Worm (Caenorhabditis elegans): ENCODE results near the gene F22E5.21.
"Not testable (repeated sequence)": the region's sequence is repeated elsewhere in the genome, so short reads cannot be mapped to it uniquely, and the experiment has no call there.

The F22E5.21 gene

ce11 chrII:2639401-2640088 lies 2.3 kb upstream of the F22E5.21 start, which contains the start of gene F22E5.8:
F22E5.8 (plus strand) TSS chrII:2640038.
- TF ChIP-seq elt-1, nhr-76, daf-12 (tag; optimal IDR thresholded peaks at IDR 0.05): not testable (repeated sequence)

ce11 chrII:2638062-2638461 lies 803 bp upstream of the F22E5.21 start, which contains the start of gene F22E5.9:
F22E5.9 (plus strand) TSS chrII:2638388.
- TF ChIP-seq R02D3.7 (tag; optimal IDR thresholded peaks at IDR 0.05): no peak
- TF ChIP-seq skn-1 (tag; optimal IDR thresholded peaks at IDR 0.05): peak; percentile 52
- TF ChIP-seq pha-4 (tag; optimal IDR thresholded peaks at IDR 0.05): peak; percentile 32
- no peak for TF ChIP-seq hmg-11 (tag; optimal IDR thresholded peaks at IDR 0.05)
- no peak for TF ChIP-seq lsy-12 (tag; optimal IDR thresholded peaks at IDR 0.05)

ce11 chrII:2631169-2631568 lies 6.1 kb downstream of the F22E5.21 start, which contains the start of gene D2062.1:
D2062.1 (plus strand) TSS chrII:2631469.
- TF ChIP-seq nhr-237 (tag; optimal IDR thresholded peaks at IDR 0.05) (no peak), unc-39 (tag; optimal IDR thresholded peaks at IDR 0.05) (no peak), jun-1 (tag; optimal IDR thresholded peaks at IDR 0.05) (no peak), R02D3.7 (tag; optimal IDR thresholded peaks at IDR 0.05) (no peak), nhr-11 (tag; optimal IDR thresholded peaks at IDR 0.05) (no peak)

DNA sequence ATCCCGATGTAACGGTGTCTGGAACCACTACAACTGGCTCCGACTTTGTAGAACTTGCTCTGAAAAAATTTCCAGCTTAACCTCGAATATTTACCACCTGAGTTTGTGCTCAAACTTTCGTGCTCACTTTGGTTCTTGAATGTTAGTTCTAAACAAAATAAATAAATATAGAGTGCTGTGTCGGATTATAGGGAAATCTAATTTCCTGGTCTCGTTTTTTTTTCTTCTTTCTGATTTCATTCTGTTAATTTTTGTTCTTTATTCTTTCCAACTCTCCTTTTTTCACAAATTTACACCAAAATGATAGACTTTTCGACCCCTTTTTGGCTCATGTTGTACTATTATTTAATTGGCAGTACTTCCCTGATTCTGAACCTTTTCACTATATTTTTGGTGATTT lies 8.0 kb downstream of the F22E5.21 start, which contains the start of gene sri-37:
sri-37 (plus strand) TSS at position 301 of the 400 bp plus-strand sequence.
- TF ChIP-seq nhr-76 (tag; optimal IDR thresholded peaks at IDR 0.05) (no peak), lin-39 (tag; optimal IDR thresholded peaks at IDR 0.05) (no peak), mml-1 (tag; optimal IDR thresholded peaks at IDR 0.05) (no peak)

ce11 chrII:2628401-2628800 lies 8.9 kb downstream of the F22E5.21 start:
- TF ChIP-seq unc-39 (tag; optimal IDR thresholded peaks at IDR 0.05) (no peak), snpc-4 (tag; optimal IDR thresholded peaks at IDR 0.05) (no peak), R02D3.7 (tag; optimal IDR thresholded peaks at IDR 0.05) (no peak), nhr-43 (tag; optimal IDR thresholded peaks at IDR 0.05; ENCODE audit: poor library complexity, severe bottlenecking) (no peak)

DNA sequence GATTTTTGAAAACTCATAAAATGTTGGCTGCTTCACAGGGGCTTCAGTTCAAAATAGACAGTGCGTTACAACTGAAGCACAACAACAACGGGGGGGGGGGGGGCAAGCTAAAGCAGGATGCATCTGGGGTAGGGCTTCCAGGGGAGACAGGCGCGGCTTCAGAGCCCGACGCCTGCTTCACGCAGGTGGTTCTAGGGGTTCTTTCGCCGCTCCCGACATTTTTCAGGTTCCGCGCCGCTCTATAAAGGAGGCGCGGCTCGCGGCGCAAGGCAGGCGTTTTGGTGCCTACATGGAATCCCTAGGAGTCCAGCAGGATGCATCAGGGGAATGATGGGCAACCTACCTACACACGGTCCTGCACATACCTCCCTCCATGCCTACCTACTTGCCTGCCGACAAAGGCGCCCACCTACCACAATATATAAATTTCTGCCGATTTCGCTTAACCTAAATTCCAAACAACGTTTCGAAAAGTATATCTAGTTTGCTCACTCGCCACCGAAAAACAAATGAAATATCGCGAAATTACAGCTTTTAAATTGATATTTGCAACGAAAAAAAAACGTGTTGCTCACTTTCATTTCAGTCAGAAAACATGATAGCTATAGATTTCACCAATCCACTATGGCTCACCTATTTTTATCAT lies 10.0 kb downstream of the F22E5.21 start, which contains the start of gene sri-71:
sri-71 (plus strand) TSS at position 596 of the 646 bp plus-strand sequence.
- TF ChIP-seq snpc-4 (tag; optimal IDR thresholded peaks at IDR 0.05) (no peak), egl-5 (tag; optimal IDR thresholded peaks at IDR 0.05) (no peak), ceh-16 (tag; optimal IDR thresholded peaks at IDR 0.05) (no peak), nhr-12 (tag; optimal IDR thresholded peaks at IDR 0.05) (no peak), ZK546.5 (tag; optimal IDR thresholded peaks at IDR 0.05) (no peak)

DNA sequence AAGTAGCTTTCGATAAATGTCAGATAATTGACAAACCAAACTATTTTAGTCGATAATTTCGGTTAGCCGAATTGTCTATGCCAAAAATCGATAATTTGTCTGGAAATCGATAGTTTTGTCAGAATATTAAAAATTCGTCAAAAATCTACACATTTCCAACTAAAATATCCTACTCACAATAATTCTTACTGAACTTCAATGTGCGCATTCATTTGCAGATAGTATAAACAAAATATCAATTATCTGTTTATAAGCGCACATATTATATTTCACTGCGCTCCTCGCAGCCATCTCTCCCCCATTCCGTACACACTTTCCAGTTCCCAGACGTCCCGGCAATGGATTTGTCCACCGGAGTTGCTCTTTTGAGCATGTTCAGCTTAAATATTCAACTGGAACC lies 12.5 kb downstream of the F22E5.21 start, which contains the start of gene lgc-28:
lgc-28 (plus strand) TSS at position 301 of the 400 bp plus-strand sequence.
- TF ChIP-seq ztf-11 (tag; optimal IDR thresholded peaks at IDR 0.05) (no peak), pha-4 (tag; optimal IDR thresholded peaks at IDR 0.05) (no peak), lin-15B (tag; optimal IDR thresholded peaks at IDR 0.05) (no peak), aly-2 (tag; optimal IDR thresholded peaks at IDR 0.05) (no peak), unc-39 (tag; optimal IDR thresholded peaks at IDR 0.05) (no peak), nhr-67 (tag; optimal IDR thresholded peaks at IDR 0.05) (no peak), egl-27 (tag; optimal IDR thresholded peaks at IDR 0.05) (no peak), nfya-1 (tag; optimal IDR thresholded peaks at IDR 0.05; ENCODE audit: insufficient read depth) (no peak), pqm-1 (tag; optimal IDR thresholded peaks at IDR 0.05) (no peak), fkh-10 (GFP tag; optimal IDR thresholded peaks at IDR 0.05) (no peak), ceh-9 (tag; optimal IDR thresholded peaks at IDR 0.05) (no peak), hmg-11 (tag; optimal IDR thresholded peaks at IDR 0.05) (no peak), nhr-25 (tag; optimal IDR thresholded peaks at IDR 0.05) (no peak)

Measured in whole organism, L3 larva.